Worm (Caenorhabditis elegans): Measurements from ENCODE around the gene Y6G8.6.

ce11 chrV:17601520-17601919, 15.2 kb downstream of the Y6G8.6 start, which contains the start of gene ztf-25:
- TF ChIP-seq skn-1 (tag; optimal IDR thresholded peaks at IDR 0.05) (no peak), eor-1 (tag; optimal IDR thresholded peaks at IDR 0.05) (no peak), lin-39 (tag; optimal IDR thresholded peaks at IDR 0.05) (no peak), ztf-11 (tag; optimal IDR thresholded peaks at IDR 0.05) (no peak), tbx-2 (tag; optimal IDR thresholded peaks at IDR 0.05) (no peak)

All from whole organism, L3 larva.